Fruit fly (Drosophila melanogaster): ENCODE results near the gene Nmd3.
A peak's percentile ranks its signal among the peaks of the same experiment; 100 is the strongest.

The Nmd3 gene

dm6 chrX:2141854-2142216 lies 42.6 kb downstream of the Nmd3 start (continued):
- TF ChIP-seq Doc2 (GFP tag; IDR thresholded peaks at IDR 0.05) (no peak), corto (GFP tag; optimal IDR thresholded peaks at IDR 0.05) (peak; percentile 51), Dek (tag; optimal IDR thresholded peaks at IDR 0.05) (peak; percentile 43), slbo (GFP tag; IDR thresholded peaks at IDR 0.05) (peak; percentile 56; the same call in 1 of the 2 replicates), crc (GFP tag; optimal IDR thresholded peaks at IDR 0.05) (no peak), CG3065 (GFP tag; optimal IDR thresholded peaks at IDR 0.05) (no peak), CG2678 (tag; optimal IDR thresholded peaks at IDR 0.05) (peak; percentile 68), chinmo (GFP tag; IDR thresholded peaks at IDR 0.05; ENCODE audit: partially characterized antibody) (no peak), emc (GFP tag; optimal IDR thresholded peaks at IDR 0.05) (no peak), D (optimal IDR thresholded peaks at IDR 0.05) (no peak), D (GFP tag; optimal IDR thresholded peaks at IDR 0.05) (peak; percentile 7), knrl (GFP tag; IDR thresholded peaks at IDR 0.05; ENCODE audit: partially characterized antibody) (no peak), CG4360 (GFP tag; IDR thresholded peaks at IDR 0.05) (0 out of 2 replicates have a peak, but pooled peaks have one; percentile 11), tx (GFP tag; optimal IDR thresholded peaks at IDR 0.05) (peak; percentile 1), Eip74EF (GFP tag; optimal IDR thresholded peaks at IDR 0.05) (peak in 1 of 2 experiments; percentile 9), CG13775 (GFP tag; optimal IDR thresholded peaks at IDR 0.05) (peak; percentile 19), Fer1 (GFP tag; optimal IDR thresholded peaks at IDR 0.05) (peak; percentile 42), CG8924 (tag; optimal IDR thresholded peaks at IDR 0.05) (peak; percentile 51), CG1233 (GFP tag; optimal IDR thresholded peaks at IDR 0.05) (peak; percentile 60), CG11456 (GFP tag; IDR thresholded peaks at IDR 0.05) (no peak), CG6689 (GFP tag; IDR thresholded peaks at IDR 0.05) (peak; percentile 43), GATAe (GFP tag; conservative IDR thresholded peaks at IDR 0.05) (0 out of 2 replicates have a peak, but pooled peaks have one; percentile 12), CG2202 (tag; optimal IDR thresholded peaks at IDR 0.05) (peak; percentile 4), CG8290 (GFP tag; optimal IDR thresholded peaks at IDR 0.05) (no peak), CG8290 (tag; optimal IDR thresholded peaks at IDR 0.05) (peak in 1 of 2 experiments; percentile 89), CG4328 (GFP tag; optimal IDR thresholded peaks at IDR 0.05) (peak; percentile 2), salm (tag; optimal IDR thresholded peaks at IDR 0.05) (peak; percentile 17), lab (GFP tag; optimal IDR thresholded peaks at IDR 0.05) (peak; percentile 69), pho (GFP tag; optimal IDR thresholded peaks at IDR 0.05) (peak; percentile 10), psq (GFP tag; optimal IDR thresholded peaks at IDR 0.05) (peak; percentile 26), pros (GFP tag; optimal IDR thresholded peaks at IDR 0.05) (no peak), CG17361 (GFP tag; IDR thresholded peaks at IDR 0.05) (0 out of 3 replicates have a peak, but pooled peaks have one; percentile 49), HLH54F (GFP tag; optimal IDR thresholded peaks at IDR 0.05) (no peak), prd (optimal IDR thresholded peaks at IDR 0.05) (no peak), prd (GFP tag; IDR thresholded peaks at IDR 0.05) (peak; percentile 35; the same call in 2 of the 3 replicates), CG3407 (GFP tag; optimal IDR thresholded peaks at IDR 0.05) (peak; percentile 65), esg (GFP tag; conservative IDR thresholded peaks at IDR 0.05) (no peak), CG11398 (GFP tag; optimal IDR thresholded peaks at IDR 0.05) (peak; percentile 61), CG1603 (tag; optimal IDR thresholded peaks at IDR 0.05) (peak; percentile 60), Dbx (GFP tag; IDR thresholded peaks at IDR 0.05) (peak; percentile 63; the same call in 2 of the 3 replicates), unpg (GFP tag; optimal IDR thresholded peaks at IDR 0.05) (peak; percentile 33), CG9215 (GFP tag; IDR thresholded peaks at IDR 0.05) (peak; percentile 23; the same call in 1 of the 2 replicates), NC2β (GFP tag; optimal IDR thresholded peaks at IDR 0.05) (no peak), kay (GFP tag; optimal IDR thresholded peaks at IDR 0.05) (peak; percentile 16), HLH3B (GFP tag; IDR thresholded peaks at IDR 0.05) (peak; percentile 20; the same call in 1 of the 2 replicates), CG7987 (GFP tag; optimal IDR thresholded peaks at IDR 0.05) (peak; percentile 86), tll (GFP tag; optimal IDR thresholded peaks at IDR 0.05) (no peak), CG4404 (GFP tag; IDR thresholded peaks at IDR 0.05) (no peak), disco-r (GFP tag; optimal IDR thresholded peaks at IDR 0.05) (no peak), CG12659 (GFP tag; optimal IDR thresholded peaks at IDR 0.05) (peak; percentile 21), B-H2 (GFP tag; optimal IDR thresholded peaks at IDR 0.05) (peak; percentile 32)

Measured in whole organism, embryonic.